Worm (Caenorhabditis elegans) whole organism, L1 larva: ENCODE measurements around the gene EGAP1.5.

Experiments used
- alr-1 ChIP-seq: fragments of 200-800 bp; sonication (Bioruptor generic); optimal IDR thresholded peaks from 2 replicates; lab custom pipeline; 2018; ENCODE audit warnings: borderline replicate concordance, mild to moderate bottlenecking, missing genetic modification characterization, missing compliant biosample characterization
- aly-2 ChIP-seq: fragments of 150-350 bp; optimal IDR thresholded peaks from 2 replicates; lab custom pipeline; 2014; ENCODE audit warnings: missing biosample characterization, missing genetic modification characterization
- ama-1 ChIP-seq: fragments of 150-350 bp; optimal IDR thresholded peaks from 2 replicates; lab custom pipeline; 2014
- blmp-1 ChIP-seq: fragments of 150-350 bp; optimal IDR thresholded peaks from 2 replicates; lab custom pipeline; 2014; ENCODE audit warnings: missing biosample characterization, missing genetic modification characterization
- ceh-8 ChIP-seq: fragments of 200-800 bp; sonication (Bioruptor generic); optimal IDR thresholded peaks from 2 replicates; lab custom pipeline; 2018; ENCODE audit warnings: mild to moderate bottlenecking, missing genetic modification characterization, moderate library complexity, missing compliant biosample characterization
- ceh-90 ChIP-seq: sonication (generic microtip); optimal IDR thresholded peaks from 2 replicates; lab custom pipeline; 2016; ENCODE audit warnings: missing genetic modification characterization, missing compliant biosample characterization
- ces-1 ChIP-seq: fragments of 150-350 bp; optimal IDR thresholded peaks from 2 replicates; lab custom pipeline; 2014; ENCODE audit warnings: missing biosample characterization, missing genetic modification reagents, missing genetic modification characterization
- dpl-1 ChIP-seq, 3 experiments: fragments of 150-350 bp in 2 of 3; sonication (generic microtip) in 1 of 3; optimal IDR thresholded peaks; 2 replicates each; lab custom pipeline; 2014 to 2017; ENCODE audit warnings: missing biosample characterization in 3 of 3, missing genetic modification characterization in 3 of 3, missing genetic modification reagents in 3 of 3
- efl-1 ChIP-seq, 4 experiments: fragments of 150-350 bp; optimal IDR thresholded peaks in 3 of 4; peaks in 1 of 4; 1 replicate in 1 of 4; 2 replicates in 3 of 4; lab custom pipeline; 2014; ENCODE audit warnings: missing biosample characterization in 2 of 4, missing genetic modification characterization in 2 of 4, missing genetic modification reagents in 2 of 4
- egl-27 ChIP-seq, 2 experiments: fragments of 150-350 bp in 1 of 2; sonication (generic microtip); optimal IDR thresholded peaks; 3 replicates each; lab custom pipeline; 2017 to 2018; ENCODE audit warnings: missing biosample characterization in 2 of 2, missing genetic modification characterization in 2 of 2, missing genetic modification reagents in 2 of 2
- elt-2 ChIP-seq: sonication (generic microtip); optimal IDR thresholded peaks from 2 replicates; lab custom pipeline; 2016; ENCODE audit warnings: missing genetic modification characterization, mild to moderate bottlenecking, inconsistent platforms, missing compliant biosample characterization, missing genetic modification reagents
- fkh-10 ChIP-seq: sonication (generic microtip); optimal IDR thresholded peaks from 2 replicates; lab custom pipeline; 2017; ENCODE audit warnings: missing biosample characterization, missing genetic modification reagents, missing genetic modification characterization
- fkh-4 ChIP-seq: sonication (generic microtip); optimal IDR thresholded peaks from 2 replicates; lab custom pipeline; 2016; ENCODE audit warnings: missing compliant biosample characterization, missing genetic modification characterization, borderline replicate concordance
- fkh-8 ChIP-seq: sonication (generic microtip); optimal IDR thresholded peaks from 2 replicates; lab custom pipeline; 2016; ENCODE audit warnings: mild to moderate bottlenecking, missing genetic modification characterization, missing compliant biosample characterization
- fos-1 ChIP-seq: fragments of 150-350 bp; optimal IDR thresholded peaks from 2 replicates; lab custom pipeline; 2014; ENCODE audit warnings: missing biosample characterization, missing genetic modification characterization
- grh-1 ChIP-seq: fragments of 200-800 bp; sonication (Bioruptor generic); IDR thresholded peaks from 2 replicates; pipeline ENCODE4 v1.3.6; 2022; ENCODE audit warnings: missing genetic modification reagents, missing genetic modification characterization, missing compliant biosample characterization
- hlh-17 ChIP-seq: fragments of 200-800 bp; sonication (Bioruptor generic); optimal IDR thresholded peaks from 2 replicates; lab custom pipeline; 2018; ENCODE audit warnings: missing genetic modification characterization, mild to moderate bottlenecking, missing compliant biosample characterization, moderate library complexity, borderline replicate concordance
- hlh-4 ChIP-seq: sonication (generic microtip); optimal IDR thresholded peaks from 2 replicates; lab custom pipeline; 2016; ENCODE audit warnings: mild to moderate bottlenecking, missing genetic modification characterization, missing compliant biosample characterization
- jun-1 ChIP-seq: fragments of 150-350 bp; optimal IDR thresholded peaks from 2 replicates; lab custom pipeline; 2014; ENCODE audit warnings: missing biosample characterization, missing genetic modification reagents, missing genetic modification characterization
- lin-13 ChIP-seq: fragments of 150-350 bp; optimal IDR thresholded peaks from 2 replicates; lab custom pipeline; 2014; ENCODE audit warnings: missing biosample characterization, missing genetic modification reagents, missing genetic modification characterization
- lin-14 ChIP-seq: fragments of 200-800 bp; sonication (Bioruptor generic); optimal IDR thresholded peaks from 2 replicates; lab custom pipeline; 2018; ENCODE audit warnings: mild to moderate bottlenecking, missing genetic modification characterization, moderate library complexity, missing compliant biosample characterization
- lin-15B ChIP-seq: fragments of 150-350 bp; sonication (generic microtip); optimal IDR thresholded peaks from 3 replicates; lab custom pipeline; 2014; ENCODE audit warnings: missing biosample characterization, missing genetic modification characterization
- lin-35 ChIP-seq, 2 experiments: fragments of 150-350 bp; optimal IDR thresholded peaks; 2 replicates each; lab custom pipeline; 2014; ENCODE audit warnings: missing biosample characterization in 2 of 2, missing genetic modification characterization in 2 of 2, missing genetic modification reagents in 2 of 2
- lin-39 ChIP-seq: fragments of 150-350 bp; optimal IDR thresholded peaks from 2 replicates; lab custom pipeline; 2014; ENCODE audit warnings: missing biosample characterization, missing genetic modification reagents, missing genetic modification characterization
- lir-3 ChIP-seq: sonication (generic microtip); optimal IDR thresholded peaks from 2 replicates; lab custom pipeline; 2016; ENCODE audit warnings: mild to moderate bottlenecking, missing genetic modification characterization, moderate library complexity, missing compliant biosample characterization; ENCODE audit not compliant: poor library complexity
- lsy-2 ChIP-seq, 2 experiments: fragments of 150-350 bp; optimal IDR thresholded peaks; 2 replicates each; lab custom pipeline; 2014; ENCODE audit warnings: missing biosample characterization in 2 of 2, missing genetic modification characterization in 2 of 2
- mab-9 ChIP-seq: fragments of 200-800 bp; sonication (Bioruptor generic); IDR thresholded peaks from 2 replicates; pipeline ENCODE4 v1.3.6; 2022; ENCODE audit warnings: missing genetic modification reagents, missing genetic modification characterization, missing compliant biosample characterization
- mdl-1 ChIP-seq, 2 experiments: fragments of 150-350 bp; optimal IDR thresholded peaks; 2 replicates each; lab custom pipeline; 2014 to 2017; ENCODE audit warnings: missing biosample characterization in 2 of 2, missing genetic modification characterization in 2 of 2, inconsistent platforms in 1 of 2
- mef-2 ChIP-seq: fragments of 150-350 bp; optimal IDR thresholded peaks from 2 replicates; lab custom pipeline; 2014; ENCODE audit warnings: missing biosample characterization, missing genetic modification characterization
- mep-1 ChIP-seq: fragments of 150-350 bp; optimal IDR thresholded peaks from 2 replicates; lab custom pipeline; 2014; ENCODE audit warnings: missing biosample characterization, missing genetic modification characterization
- nhr-12 ChIP-seq: sonication (generic microtip); optimal IDR thresholded peaks from 2 replicates; lab custom pipeline; 2017; ENCODE audit warnings: missing biosample characterization, missing genetic modification characterization
- nhr-19 ChIP-seq: fragments of 200-800 bp; sonication (Bioruptor generic); conservative IDR thresholded peaks from 2 replicates; pipeline ENCODE4 v1.3.6; 2022; ENCODE audit warnings: missing genetic modification characterization, missing compliant biosample characterization
- nhr-237 ChIP-seq: fragments of 150-350 bp; optimal IDR thresholded peaks from 2 replicates; lab custom pipeline; 2014; ENCODE audit warnings: missing biosample characterization, missing genetic modification characterization
- nhr-28 ChIP-seq: fragments of 150-350 bp; optimal IDR thresholded peaks from 2 replicates; lab custom pipeline; 2014; ENCODE audit warnings: missing biosample characterization, missing genetic modification characterization
- nhr-76 ChIP-seq: sonication (generic microtip); optimal IDR thresholded peaks from 2 replicates; lab custom pipeline; 2017; ENCODE audit warnings: missing biosample characterization, missing genetic modification characterization
- nhr-77 ChIP-seq: fragments of 150-350 bp; optimal IDR thresholded peaks from 2 replicates; lab custom pipeline; 2014; ENCODE audit warnings: missing biosample characterization, missing genetic modification characterization
- nhr-84 ChIP-seq: sonication (generic microtip); optimal IDR thresholded peaks from 2 replicates; lab custom pipeline; 2017; ENCODE audit warnings: missing biosample characterization, missing genetic modification characterization
- nhr-90 ChIP-seq: sonication (generic microtip); optimal IDR thresholded peaks from 2 replicates; lab custom pipeline; 2016; ENCODE audit warnings: mild to moderate bottlenecking, missing genetic modification characterization, missing compliant biosample characterization; ENCODE audit not compliant: poor library complexity
- pag-3 ChIP-seq: sonication (generic microtip); optimal IDR thresholded peaks from 2 replicates; lab custom pipeline; 2017; ENCODE audit warnings: missing genetic modification characterization, mild to moderate bottlenecking, missing compliant biosample characterization, antibody characterized with exemption, borderline replicate concordance; ENCODE audit not compliant: insufficient read depth
- pax-3 ChIP-seq: fragments of 200-800 bp; sonication (Bioruptor generic); optimal IDR thresholded peaks from 2 replicates; lab custom pipeline; 2018; ENCODE audit warnings: mild to moderate bottlenecking, missing genetic modification characterization, moderate library complexity, missing compliant biosample characterization
- pqm-1 ChIP-seq: sonication (generic microtip); optimal IDR thresholded peaks from 3 replicates; lab custom pipeline; 2017; ENCODE audit warnings: missing biosample characterization, missing genetic modification characterization
- rnt-1 ChIP-seq: sonication (generic microtip); optimal IDR thresholded peaks from 2 replicates; lab custom pipeline; 2016; ENCODE audit warnings: mild to moderate bottlenecking, missing genetic modification characterization, moderate library complexity, missing compliant biosample characterization
- snu-23 ChIP-seq: sonication (generic microtip); optimal IDR thresholded peaks from 2 replicates; lab custom pipeline; 2016; ENCODE audit warnings: missing genetic modification characterization, missing compliant biosample characterization
- sptf-1 ChIP-seq: fragments of 150-350 bp; optimal IDR thresholded peaks from 2 replicates; lab custom pipeline; 2014; ENCODE audit warnings: missing biosample characterization, missing genetic modification characterization
- swsn-7 ChIP-seq: sonication (generic microtip); optimal IDR thresholded peaks from 2 replicates; lab custom pipeline; 2016; ENCODE audit warnings: missing genetic modification characterization, missing compliant biosample characterization
- tbx-2 ChIP-seq: sonication (generic microtip); optimal IDR thresholded peaks from 2 replicates; lab custom pipeline; 2016; ENCODE audit warnings: missing genetic modification characterization, missing compliant biosample characterization
- unc-62 ChIP-seq: fragments of 150-350 bp; optimal IDR thresholded peaks from 2 replicates; lab custom pipeline; 2014; ENCODE audit warnings: missing biosample characterization, missing genetic modification reagents, missing genetic modification characterization
- unc-86 ChIP-seq: sonication (generic microtip); optimal IDR thresholded peaks from 2 replicates; lab custom pipeline; 2016; ENCODE audit warnings: missing genetic modification characterization, missing compliant biosample characterization
- xbp-1 ChIP-seq: sonication (generic microtip); optimal IDR thresholded peaks from 2 replicates; lab custom pipeline; 2016; ENCODE audit warnings: missing genetic modification characterization, missing compliant biosample characterization

EGAP1.5 gene

ce11 chrIII:5958172-5958886 lies 26.8 kb downstream of the EGAP1.5 start, which contains the start of the genes nono-1 and nop-1:
Gene nono-1, minus strand, starts transcription at chrIII:5958246.
Gene nop-1, plus strand, starts transcription at chrIII:5958722.
- TF ChIP-seq egl-27 (tag; optimal IDR thresholded peaks at IDR 0.05; lab: Kevin White, UChicago) = no peak
- peak; percentile 70 for TF ChIP-seq blmp-1 (tag; lab: Kevin White, UChicago)
- no peak for TF ChIP-seq nhr-77 (tag; lab: Kevin White, UChicago)
- no peak for TF ChIP-seq fkh-8
- peak; percentile 56 for TF ChIP-seq mep-1 (tag; lab: Kevin White, UChicago)
- TF ChIP-seq lin-14 = peak; percentile 56
- no peak for TF ChIP-seq nhr-90

ce11 chrIII:5959049-5959448 lies 27.5 kb downstream of the EGAP1.5 start:
- TF ChIP-seq nhr-12 (tag; lab: Kevin White, UChicago) (no peak), lin-14 (peak; percentile 11), hlh-17 (GFP tag; lab: Kevin White, UChicago) (no peak), pax-3 (tag; lab: Kevin White, UChicago) (no peak), unc-86 (tag; lab: Kevin White, UChicago) (no peak), jun-1 (tag; lab: Kevin White, UChicago) (no peak), lin-15B (peak; percentile 6), mdl-1 (tag; optimal IDR thresholded peaks at IDR 0.05; lab: Kevin White, UChicago) (no peak), ces-1 (no peak), elt-2 (tag; lab: Kevin White, UChicago) (no peak), fkh-10 (GFP tag; lab: Kevin White, UChicago) (no peak), grh-1 (GFP tag; lab: Robert Waterston, UW) (no peak), pqm-1 (tag; lab: Kevin White, UChicago) (no peak), hlh-4 (no peak), fkh-4 (tag; lab: Kevin White, UChicago) (no peak), pag-3 (tag; lab: Kevin White, UChicago) (no peak), ceh-90 (tag; lab: Kevin White, UChicago) (no peak), nhr-76 (no peak), nhr-28 (tag; lab: Kevin White, UChicago) (no peak), fkh-8 (no peak), tbx-2 (no peak), swsn-7 (tag; lab: Kevin White, UChicago) (no peak), mep-1 (tag; lab: Kevin White, UChicago) (no peak), snu-23 (GFP tag; lab: Kevin White, UChicago) (no peak), lir-3 (tag; lab: Kevin White, UChicago) (no peak), lsy-2 (tag; optimal IDR thresholded peaks at IDR 0.05; lab: Kevin White, UChicago) (peak in 1 of 2 experiments; percentile 20), alr-1 (tag; lab: Kevin White, UChicago) (no peak), mab-9 (GFP tag; lab: Robert Waterston, UW) (no peak), dpl-1 (GFP tag; optimal IDR thresholded peaks at IDR 0.05; lab: Kevin White, UChicago) (peak; percentile 1 to 76 (median 71)), unc-62 (no peak), xbp-1 (tag; lab: Kevin White, UChicago) (no peak), efl-1 (optimal IDR thresholded peaks at IDR 0.05; lab: Kevin White, UChicago) (peak; percentile 4 to 74), efl-1 (GFP tag; optimal IDR thresholded peaks at IDR 0.05 in 1 of 2; lab: Kevin White, UChicago) (peak; percentile 69 to 98), rnt-1 (tag; lab: Kevin White, UChicago) (peak; percentile 39), sptf-1 (tag; lab: Kevin White, UChicago) (no peak), ceh-8 (GFP tag; lab: Kevin White, UChicago) (no peak), mef-2 (tag; lab: Kevin White, UChicago) (no peak), lin-13 (GFP tag; lab: Kevin White, UChicago) (no peak), lin-35 (GFP tag; optimal IDR thresholded peaks at IDR 0.05; lab: Kevin White, UChicago) (peak; percentile 56 to 90), aly-2 (tag; lab: Kevin White, UChicago) (no peak), nhr-19 (GFP tag; lab: Robert Waterston, UW) (no peak), lin-39 (tag; lab: Kevin White, UChicago) (no peak), ama-1 (lab: Kevin White, UChicago) (no peak), nhr-84 (no peak), nhr-237 (no peak), fos-1 (tag; lab: Kevin White, UChicago) (no peak), nhr-77 (tag; lab: Kevin White, UChicago) (no peak)
